Fruit fly (Drosophila melanogaster) whole organism, wandering third instar larva: ENCODE measurements around the gene RpL23A.

Experiments
- Abd-B ChIP-seq: fragments of >200 bp; optimal IDR thresholded peaks from 2 replicates; lab custom pipeline; 2017; ENCODE audit warnings: missing biosample characterization, missing genetic modification characterization
- CG32264 ChIP-seq: fragments of 200-800 bp; sonication (Bioruptor generic); optimal IDR thresholded peaks from 2 replicates; lab custom pipeline; 2016; ENCODE audit warnings: missing biosample characterization, missing genetic modification characterization
- CG9705 ChIP-seq: fragments of 200-800 bp; sonication (Bioruptor generic); optimal IDR thresholded peaks from 2 replicates; lab custom pipeline; 2018; ENCODE audit warnings: missing biosample characterization, mild to moderate bottlenecking, missing genetic modification characterization
- CrebA ChIP-seq: fragments of 200-800 bp; sonication (Bioruptor generic); optimal IDR thresholded peaks from 2 replicates; lab custom pipeline; 2016; ENCODE audit warnings: missing biosample characterization, mild to moderate bottlenecking, missing genetic modification characterization, borderline replicate concordance
- Dfd ChIP-seq: fragments of >200 bp; optimal IDR thresholded peaks from 2 replicates; lab custom pipeline; 2017; ENCODE audit warnings: missing biosample characterization, missing genetic modification characterization
- Dif ChIP-seq: fragments of 200-275, 200-300 bp; sonication (Bioruptor generic); optimal IDR thresholded peaks from 2 replicates; lab custom pipeline; 2018; ENCODE audit warnings: missing biosample characterization, missing genetic modification characterization; ENCODE audit not compliant: partially characterized antibody
- GATAd ChIP-seq: sonication (Bioruptor generic); optimal IDR thresholded peaks from 2 replicates; lab custom pipeline; 2016; ENCODE audit warnings: missing biosample characterization, missing genetic modification characterization
- HLH106 ChIP-seq: fragments of 200-800 bp; optimal IDR thresholded peaks from 3 replicates; lab custom pipeline; 2019; ENCODE audit warnings: missing biosample characterization, mild to moderate bottlenecking, missing genetic modification characterization, moderate library complexity
- Hnf4 ChIP-seq: fragments of 200-800 bp; sonication (Bioruptor generic); optimal IDR thresholded peaks from 2 replicates; lab custom pipeline; 2016; ENCODE audit warnings: missing biosample characterization, mild to moderate bottlenecking, missing genetic modification characterization
- Hr78 ChIP-seq: fragments of >200 bp; optimal IDR thresholded peaks from 2 replicates; lab custom pipeline; 2017; ENCODE audit warnings: missing biosample characterization, missing genetic modification characterization
- Hr83 ChIP-seq: fragments of 200-300 bp; sonication (Bioruptor generic); optimal IDR thresholded peaks from 2 replicates; lab custom pipeline; 2016; ENCODE audit warnings: missing biosample characterization, mild to moderate bottlenecking, missing genetic modification characterization, moderate library complexity; ENCODE audit not compliant: poor library complexity, severe bottlenecking
- Jra ChIP-seq: sonication (Bioruptor generic); optimal IDR thresholded peaks from 2 replicates; lab custom pipeline; 2016; ENCODE audit warnings: missing biosample characterization, missing genetic modification characterization
- Mio ChIP-seq: sonication (Bioruptor generic); optimal IDR thresholded peaks from 2 replicates; lab custom pipeline; 2016; ENCODE audit warnings: missing biosample characterization, missing genetic modification characterization
- Myc ChIP-seq: fragments of >200 bp; optimal IDR thresholded peaks from 2 replicates; lab custom pipeline; 2017
- N ChIP-seq: fragments of >200 bp; optimal IDR thresholded peaks from 2 replicates; lab custom pipeline; 2018; ENCODE audit warnings: missing biosample characterization, missing external identifiers, missing genetic modification characterization
- OdsH ChIP-seq: fragments of 200-800 bp; sonication (Bioruptor generic); optimal IDR thresholded peaks from 2 replicates; lab custom pipeline; 2016; ENCODE audit warnings: missing biosample characterization, mild to moderate bottlenecking, missing genetic modification characterization
- Rel ChIP-seq, 2 experiments: fragments of 200-800 bp; sonication (Bioruptor generic) in 1 of 2; optimal IDR thresholded peaks; 2 replicates in 1 of 2; 3 replicates in 1 of 2; lab custom pipeline; 2016 to 2019; ENCODE audit warnings: mild to moderate bottlenecking in 2 of 2, missing biosample characterization in 2 of 2, missing genetic modification characterization in 2 of 2, moderate library complexity in 1 of 2
- Sp1 ChIP-seq: fragments of 200-800 bp; sonication (Bioruptor generic); optimal IDR thresholded peaks from 3 replicates; lab custom pipeline; 2019; ENCODE audit warnings: missing biosample characterization, mild to moderate bottlenecking, missing genetic modification characterization, moderate library complexity
- Vsx2 ChIP-seq: fragments of 200-300, 225-300 bp; sonication (Bioruptor generic); optimal IDR thresholded peaks from 2 replicates; lab custom pipeline; 2018; ENCODE audit warnings: missing biosample characterization, missing genetic modification characterization; ENCODE audit not compliant: partially characterized antibody
- br ChIP-seq: fragments of 200-800 bp; sonication (Bioruptor generic); optimal IDR thresholded peaks from 2 replicates; lab custom pipeline; 2016; ENCODE audit warnings: missing biosample characterization, missing genetic modification characterization
- brk ChIP-seq: fragments of 200-800 bp; sonication (Bioruptor generic); optimal IDR thresholded peaks from 2 replicates; lab custom pipeline; 2016; ENCODE audit warnings: missing biosample characterization, mild to moderate bottlenecking, missing genetic modification characterization
- dl ChIP-seq, 2 experiments: fragments of 175-275, 200-275 bp in 1 of 2; fragments of 200-275 bp in 1 of 2; sonication (Bioruptor generic); optimal IDR thresholded peaks; lab custom pipeline; 2018; ENCODE audit warnings: mild to moderate bottlenecking in 2 of 2, missing biosample characterization in 2 of 2, missing genetic modification characterization in 2 of 2, moderate library complexity in 2 of 2; ENCODE audit not compliant: partially characterized antibody in 2 of 2, insufficient read depth in 1 of 2
- dmrt93B ChIP-seq: fragments of 200-800 bp; sonication (Bioruptor generic); optimal IDR thresholded peaks from 2 replicates; lab custom pipeline; 2018; ENCODE audit warnings: missing biosample characterization, mild to moderate bottlenecking, missing genetic modification characterization
- dsf ChIP-seq: sonication (Bioruptor generic); optimal IDR thresholded peaks from 2 replicates; lab custom pipeline; 2016; ENCODE audit warnings: missing biosample characterization, missing genetic modification characterization, borderline replicate concordance
- ey ChIP-seq: fragments of 200-800 bp; sonication (Bioruptor generic); optimal IDR thresholded peaks from 2 replicates; lab custom pipeline; 2016; ENCODE audit warnings: missing biosample characterization, missing genetic modification characterization
- foxo ChIP-seq, 2 experiments: fragments of 200-800 bp; sonication (Bioruptor generic); optimal IDR thresholded peaks; 2 replicates in 1 of 2; 3 replicates in 1 of 2; lab custom pipeline; 2016 to 2017; ENCODE audit warnings: missing biosample characterization in 2 of 2, missing genetic modification characterization in 2 of 2
- fru ChIP-seq: fragments of 200-800 bp; sonication (Bioruptor generic); optimal IDR thresholded peaks from 3 replicates; lab custom pipeline; 2016; ENCODE audit warnings: missing biosample characterization, mild to moderate bottlenecking, missing genetic modification characterization
- h ChIP-seq: fragments of 200-800 bp; sonication (Bioruptor generic); optimal IDR thresholded peaks from 3 replicates; lab custom pipeline; 2016; ENCODE audit warnings: missing biosample characterization, mild to moderate bottlenecking, missing genetic modification characterization
- jim ChIP-seq: fragments of 175-275, 200-325 bp; sonication (Bioruptor generic); optimal IDR thresholded peaks from 2 replicates; lab custom pipeline; 2016; ENCODE audit warnings: missing biosample characterization, mild to moderate bottlenecking, missing genetic modification characterization
- lola ChIP-seq: fragments of >200 bp; optimal IDR thresholded peaks from 2 replicates; lab custom pipeline; 2017; ENCODE audit warnings: missing biosample characterization, missing genetic modification characterization
- pan ChIP-seq: fragments of >200 bp; optimal IDR thresholded peaks from 2 replicates; lab custom pipeline; 2017
- psq ChIP-seq: fragments of 200-800 bp; sonication (Bioruptor generic); optimal IDR thresholded peaks from 3 replicates; lab custom pipeline; 2017; ENCODE audit warnings: missing biosample characterization, mild to moderate bottlenecking, missing genetic modification characterization, moderate library complexity
- rgr ChIP-seq: fragments of 200-800 bp; sonication (Bioruptor generic); optimal IDR thresholded peaks from 3 replicates; lab custom pipeline; 2016; ENCODE audit warnings: missing biosample characterization, mild to moderate bottlenecking, missing genetic modification characterization
- sage ChIP-seq: fragments of 200-800 bp; sonication (Bioruptor generic); optimal IDR thresholded peaks from 2 replicates; lab custom pipeline; 2016; ENCODE audit warnings: missing biosample characterization, mild to moderate bottlenecking, missing genetic modification characterization
- sv ChIP-seq: fragments of 200-800 bp; sonication (Bioruptor generic); optimal IDR thresholded peaks from 3 replicates; lab custom pipeline; 2016; ENCODE audit warnings: missing biosample characterization, missing genetic modification characterization
- tai ChIP-seq: sonication (Bioruptor generic); optimal IDR thresholded peaks from 2 replicates; lab custom pipeline; 2016; ENCODE audit warnings: missing biosample characterization, missing genetic modification characterization
- usp ChIP-seq: fragments of >200 bp; optimal IDR thresholded peaks from 2 replicates; lab custom pipeline; 2017; ENCODE audit warnings: missing biosample characterization, missing genetic modification characterization
- woc ChIP-seq: sonication (Bioruptor generic); optimal IDR thresholded peaks from 2 replicates; lab custom pipeline; 2016; ENCODE audit warnings: missing biosample characterization, mild to moderate bottlenecking, missing genetic modification characterization

The RpL23A gene

dm6 chr3L:1644920-1645567 is 23.4 kb downstream of the RpL23A start, which contains the start of the genes alphaCOP and CG13919:
TSS of gene alphaCOP (minus strand) at chr3L:1645199.
TSS of gene CG13919 (plus strand) at chr3L:1645467.
- TF ChIP-seq Hr78 (GFP tag; lab: Kevin White, UChicago), result no peak
- no peak for TF ChIP-seq sage
- peak; percentile 89 for TF ChIP-seq dmrt93B (GFP tag; lab: Kevin White, UChicago)
- peak; percentile 95 for TF ChIP-seq psq (GFP tag; lab: Kevin White, UChicago)
- TF ChIP-seq N, result no peak
- peak; percentile 99 for TF ChIP-seq h (GFP tag; lab: Kevin White, UChicago)
- TF ChIP-seq Abd-B (GFP tag; lab: Kevin White, UChicago), result no peak
- peak; percentile 96 for TF ChIP-seq woc (GFP tag; lab: Kevin White, UChicago)
- peak; percentile 96 for TF ChIP-seq Jra (GFP tag; lab: Kevin White, UChicago)
- peak; percentile 98 for TF ChIP-seq rgr (GFP tag; lab: Kevin White, UChicago)
- TF ChIP-seq HLH106, result peak; percentile 98
- no peak for TF ChIP-seq usp (GFP tag; lab: Kevin White, UChicago)
- TF ChIP-seq ey (GFP tag; lab: Kevin White, UChicago), result peak; percentile 95
- TF ChIP-seq br (GFP tag; lab: Kevin White, UChicago), result peak; percentile 96
- TF ChIP-seq lola (GFP tag; lab: Kevin White, UChicago), result no peak
- peak; percentile 32 for TF ChIP-seq Myc
- TF ChIP-seq CG9705 (GFP tag; lab: Kevin White, UChicago), result peak; percentile 86
- no peak for TF ChIP-seq CrebA (GFP tag; lab: Kevin White, UChicago)
- peak; percentile 83 for TF ChIP-seq Hr83 (GFP tag; lab: Kevin White, UChicago)
- TF ChIP-seq Dif (GFP tag; lab: Kevin White, UChicago), result no peak
- TF ChIP-seq Hnf4 (GFP tag; lab: Kevin White, UChicago), result no peak
- peak; percentile 91 for TF ChIP-seq CG32264 (GFP tag; lab: Kevin White, UChicago)
- TF ChIP-seq fru, result peak; percentile 95
- TF ChIP-seq Rel (GFP tag; optimal IDR thresholded peaks at IDR 0.05; lab: Kevin White, UChicago), result peak; percentile 88
- peak; percentile 83 for TF ChIP-seq Rel (tag; optimal IDR thresholded peaks at IDR 0.05; lab: Kevin White, UChicago)
- peak; percentile 80 to 98 for TF ChIP-seq foxo (GFP tag; optimal IDR thresholded peaks at IDR 0.05; lab: Kevin White, UChicago)
- TF ChIP-seq pan (lab: Kevin White, UChicago), result no peak
- no peak for TF ChIP-seq dl (GFP tag; optimal IDR thresholded peaks at IDR 0.05; lab: Kevin White, UChicago; ENCODE audit: insufficient read depth in 1 of 2, partially characterized antibody in 2 of 2)
- peak; percentile 97 for TF ChIP-seq sv (GFP tag; lab: Kevin White, UChicago)
- no peak for TF ChIP-seq brk (GFP tag; lab: Kevin White, UChicago)
- TF ChIP-seq tai, result no peak
- peak; percentile 78 for TF ChIP-seq GATAd (GFP tag; lab: Kevin White, UChicago)
- peak; percentile 94 for TF ChIP-seq dsf
- no peak for TF ChIP-seq jim (GFP tag; lab: Kevin White, UChicago)
- no peak for TF ChIP-seq Vsx2 (GFP tag; lab: Kevin White, UChicago)
- TF ChIP-seq OdsH, result peak; percentile 97
- TF ChIP-seq Sp1 (GFP tag; lab: Kevin White, UChicago), result peak; percentile 97
- TF ChIP-seq Mio (GFP tag; lab: Kevin White, UChicago), result peak; percentile 60

- TF ChIP-seq lola (GFP tag; lab: Kevin White, UChicago), result no peak
- TF ChIP-seq woc (GFP tag; lab: Kevin White, UChicago), result peak; percentile 94
- peak; percentile 82 for TF ChIP-seq br (GFP tag; lab: Kevin White, UChicago)
- peak; percentile 86 for TF ChIP-seq fru
- TF ChIP-seq ey (GFP tag; lab: Kevin White, UChicago), result peak; percentile 83
- TF ChIP-seq Dfd (GFP tag; lab: Kevin White, UChicago), result no peak
- TF ChIP-seq CG9705 (GFP tag; lab: Kevin White, UChicago), result peak; percentile 79
- no peak for TF ChIP-seq CrebA (GFP tag; lab: Kevin White, UChicago)
- peak; percentile 56 for TF ChIP-seq CG32264 (GFP tag; lab: Kevin White, UChicago)
- peak; percentile 86 for TF ChIP-seq h (GFP tag; lab: Kevin White, UChicago)
- TF ChIP-seq foxo (GFP tag; optimal IDR thresholded peaks at IDR 0.05; lab: Kevin White, UChicago), result peak in 1 of 2 experiments; percentile 89
- peak; percentile 54 for TF ChIP-seq Sp1 (GFP tag; lab: Kevin White, UChicago)
- TF ChIP-seq rgr (GFP tag; lab: Kevin White, UChicago), result peak; percentile 88
- peak; percentile 77 for TF ChIP-seq dmrt93B (GFP tag; lab: Kevin White, UChicago)
- TF ChIP-seq dl (GFP tag; optimal IDR thresholded peaks at IDR 0.05; lab: Kevin White, UChicago; ENCODE audit: insufficient read depth in 1 of 2, partially characterized antibody in 2 of 2), result no peak
- TF ChIP-seq Hr83 (GFP tag; lab: Kevin White, UChicago), result peak; percentile 8
- TF ChIP-seq Rel (GFP tag; optimal IDR thresholded peaks at IDR 0.05; lab: Kevin White, UChicago), result no peak
- peak; percentile 16 for TF ChIP-seq Rel (tag; optimal IDR thresholded peaks at IDR 0.05; lab: Kevin White, UChicago)
- TF ChIP-seq psq (GFP tag; lab: Kevin White, UChicago), result peak; percentile 62
- TF ChIP-seq Jra (GFP tag; lab: Kevin White, UChicago), result no peak
- TF ChIP-seq OdsH, result peak; percentile 71
- peak; percentile 62 for TF ChIP-seq sv (GFP tag; lab: Kevin White, UChicago)
- TF ChIP-seq HLH106, result peak; percentile 89
These were observed 29.2 kb downstream of the RpL23A start, which contains the start of the genes Mettl2 and Bgb for dm6 chr3L:1639185-1639812. TSS of gene Mettl2 (minus strand) at chr3L:1639235. TSS of gene Bgb (plus strand) at chr3L:1639711.
